Worm (Caenorhabditis elegans): Measurements from ENCODE around the gene bus-12.

Gene bus-12

DNA sequence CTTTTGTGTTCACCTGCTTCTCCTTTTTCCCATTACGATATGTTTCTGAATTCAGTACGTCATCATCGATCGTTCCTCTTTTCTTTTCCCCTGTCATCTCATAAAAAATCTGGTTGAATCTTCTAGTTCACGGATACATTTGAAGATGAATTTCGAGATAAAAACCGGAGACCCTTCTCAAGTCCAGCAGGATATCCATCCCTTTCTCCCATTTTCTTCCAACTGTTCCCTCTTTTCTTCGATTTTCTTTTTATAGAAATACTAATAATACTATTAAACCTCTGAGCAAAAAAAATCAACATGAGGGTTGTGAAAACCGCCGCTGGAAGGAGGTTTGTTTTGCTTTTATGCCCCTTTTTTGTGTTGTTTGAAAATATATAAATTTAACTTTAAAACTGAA, at the start of gene bus-12:
TSS of gene bus-12 (plus strand) at position 301 of the 400 bp plus-strand sequence.
- TF ChIP-seq lin-32 (GFP tag; optimal IDR thresholded peaks at IDR 0.05) (no peak), unc-62 (GFP tag; optimal IDR thresholded peaks at IDR 0.05) (no peak), nhr-237 (tag; optimal IDR thresholded peaks at IDR 0.05) (no peak), zip-8 (tag; optimal IDR thresholded peaks at IDR 0.05) (no peak)

DNA sequence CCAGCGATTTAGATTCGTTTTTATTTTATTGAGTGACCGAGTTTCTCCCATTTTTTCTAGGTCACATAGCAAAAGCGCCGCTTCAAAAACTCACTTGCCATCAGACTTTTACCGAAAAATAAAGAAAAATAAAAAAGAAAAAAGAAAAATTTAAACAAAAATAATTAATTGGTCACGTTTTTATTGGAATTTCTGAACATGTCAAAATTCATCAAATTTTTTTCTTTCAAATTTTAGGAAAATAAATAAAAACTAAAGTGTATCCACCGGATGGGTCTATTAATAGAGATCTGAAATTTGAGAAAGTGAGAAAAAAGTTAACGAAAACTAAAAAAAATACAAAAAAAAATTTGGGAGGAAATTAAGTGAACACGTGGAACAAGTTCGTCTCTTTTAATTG, 46.4 kb upstream of the bus-12 start, which contains the start of gene C48D1.9:
TSS of gene C48D1.9 (minus strand) at position 101 of the 400 bp plus-strand sequence.
- TF ChIP-seq sem-2 (GFP tag; optimal IDR thresholded peaks at IDR 0.05) (no peak), lin-32 (GFP tag; optimal IDR thresholded peaks at IDR 0.05) (no peak)

- TF ChIP-seq unc-62 (GFP tag; optimal IDR thresholded peaks at IDR 0.05) (no peak), tbx-8 (GFP tag; optimal IDR thresholded peaks at IDR 0.05) (no peak)
Observed at ce11 chrIV:13214466-13214865, 41.5 kb upstream of the bus-12 start, which contains the start of gene cho-1. Gene cho-1, minus strand, starts transcription at chrIV:13214566.

DNA sequence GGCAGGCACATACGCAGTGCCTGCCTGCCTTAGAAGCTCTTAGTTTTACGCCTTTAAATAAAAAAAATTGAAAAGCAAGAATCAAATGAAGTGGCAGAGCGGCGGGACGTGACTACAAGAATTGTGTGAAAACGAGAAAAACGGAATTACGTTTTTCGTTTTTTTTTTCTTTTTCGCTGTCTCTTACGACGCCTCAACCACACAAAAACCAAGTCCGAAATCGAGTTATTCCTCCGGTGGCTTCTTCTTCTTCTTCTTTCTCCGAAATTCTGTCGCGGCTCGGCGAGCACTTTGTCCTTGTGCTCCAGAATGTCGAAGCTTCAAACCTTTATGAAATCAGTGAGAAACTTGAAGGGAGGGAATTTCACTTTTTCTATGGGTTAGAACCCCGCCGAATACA, 35.4 kb upstream of the bus-12 start:
- no peak for TF ChIP-seq pha-4 (tag; optimal IDR thresholded peaks at IDR 0.05)
- TF ChIP-seq lin-32 (GFP tag; optimal IDR thresholded peaks at IDR 0.05): no peak
- peak; percentile 64 for TF ChIP-seq ces-1 (GFP tag; optimal IDR thresholded peaks at IDR 0.05)

ce11 chrIV:13221657-13222056, 34.3 kb upstream of the bus-12 start, which contains the start of gene C48D1.5:
Gene C48D1.5, plus strand, starts transcription at chrIV:13221957.
- TF ChIP-seq hlh-1 (tag; optimal IDR thresholded peaks at IDR 0.05) (no peak), unc-62 (GFP tag; optimal IDR thresholded peaks at IDR 0.05) (no peak), lsy-2 (tag; optimal IDR thresholded peaks at IDR 0.05) (no peak)

DNA sequence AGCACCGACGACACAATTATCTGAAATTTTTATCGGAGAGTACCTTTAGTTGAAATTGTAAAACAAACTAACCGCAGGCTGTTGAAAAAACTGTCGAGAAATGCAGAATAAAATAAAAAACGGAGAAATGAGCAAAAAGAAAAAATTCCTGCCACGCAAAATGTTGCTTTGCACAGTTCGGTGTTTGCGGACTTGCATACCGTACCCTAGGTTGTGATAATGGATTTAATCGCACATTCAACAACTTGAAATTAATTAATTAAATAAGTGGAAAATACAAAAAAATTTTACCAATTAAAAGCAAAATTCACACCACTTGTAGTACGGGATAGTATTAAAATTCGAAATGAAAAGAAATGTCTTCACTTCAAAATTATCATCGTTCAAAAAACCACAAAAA, 24.6 kb upstream of the bus-12 start:
- TF ChIP-seq lin-32 (GFP tag; optimal IDR thresholded peaks at IDR 0.05) (no peak), hlh-1 (tag; optimal IDR thresholded peaks at IDR 0.05) (no peak), pha-4 (tag; optimal IDR thresholded peaks at IDR 0.05) (no peak), mep-1 (tag; optimal IDR thresholded peaks at IDR 0.05) (peak; percentile 28), lsy-2 (tag; optimal IDR thresholded peaks at IDR 0.05) (peak; percentile 96), ces-1 (GFP tag; optimal IDR thresholded peaks at IDR 0.05) (peak; percentile 85)

- TF ChIP-seq ces-1 (GFP tag; optimal IDR thresholded peaks at IDR 0.05) (no peak), drap-1 (GFP tag; optimal IDR thresholded peaks at IDR 0.05) (no peak), blmp-1 (tag; optimal IDR thresholded peaks at IDR 0.05) (no peak), ceh-83 (GFP tag; optimal IDR thresholded peaks at IDR 0.05) (no peak), hlh-1 (tag; optimal IDR thresholded peaks at IDR 0.05) (no peak), unc-39 (tag; optimal IDR thresholded peaks at IDR 0.05) (no peak), unc-120 (tag; optimal IDR thresholded peaks at IDR 0.05; ENCODE audit: poor library complexity, severe bottlenecking) (no peak), nhr-12 (tag; optimal IDR thresholded peaks at IDR 0.05) (no peak), mep-1 (tag; optimal IDR thresholded peaks at IDR 0.05) (no peak)
Observed at ce11 chrIV:13236485-13236884, 19.5 kb upstream of the bus-12 start, which contains the start of gene pwp-1. Gene pwp-1, minus strand, starts transcription at chrIV:13236585.

ce11 chrIV:13238943-13239861, 16.8 kb upstream of the bus-12 start, which contains the start of gene tag-115:
Gene tag-115, minus strand, starts transcription at chrIV:13239414.
- TF ChIP-seq ceh-83 (GFP tag; optimal IDR thresholded peaks at IDR 0.05) (peak; percentile 7), blmp-1 (tag; optimal IDR thresholded peaks at IDR 0.05) (no peak)

ce11 chrIV:13240078-13240841, 15.7 kb upstream of the bus-12 start, which contains the start of gene rpl-12:
Gene rpl-12, minus strand, starts transcription at chrIV:13240651.
- no peak for TF ChIP-seq elt-1 (tag; optimal IDR thresholded peaks at IDR 0.05; ENCODE audit: borderline replicate concordance, insufficient read depth)
- no peak for TF ChIP-seq nhr-2 (tag; optimal IDR thresholded peaks at IDR 0.05)
- TF ChIP-seq pha-4 (tag; optimal IDR thresholded peaks at IDR 0.05): peak; percentile 99
- peak; percentile 97 for TF ChIP-seq nhr-237 (tag; optimal IDR thresholded peaks at IDR 0.05)
- peak; percentile 75 for TF ChIP-seq nhr-12 (tag; optimal IDR thresholded peaks at IDR 0.05)
- TF ChIP-seq sptf-1 (tag; optimal IDR thresholded peaks at IDR 0.05): peak; percentile 89
- TF ChIP-seq nhr-28 (tag; optimal IDR thresholded peaks at IDR 0.05): no peak
- peak; percentile 67 for TF ChIP-seq ceh-43 (GFP tag; optimal IDR thresholded peaks at IDR 0.05)
- no peak for TF ChIP-seq nhr-76 (tag; optimal IDR thresholded peaks at IDR 0.05)
- peak; percentile 75 for TF ChIP-seq unc-120 (tag; optimal IDR thresholded peaks at IDR 0.05; ENCODE audit: poor library complexity, severe bottlenecking)
- TF ChIP-seq mls-2 (tag; optimal IDR thresholded peaks at IDR 0.05): peak; percentile 75
- TF ChIP-seq mab-5 (tag; optimal IDR thresholded peaks at IDR 0.05): peak; percentile 83
- TF ChIP-seq mep-1 (tag; optimal IDR thresholded peaks at IDR 0.05): peak; percentile 99
- TF ChIP-seq zip-8 (tag; optimal IDR thresholded peaks at IDR 0.05): peak; percentile 54
- peak; percentile 71 for TF ChIP-seq hlh-1 (tag; optimal IDR thresholded peaks at IDR 0.05)
- peak; percentile 52 for TF ChIP-seq blmp-1 (tag; optimal IDR thresholded peaks at IDR 0.05)
- TF ChIP-seq unc-62 (GFP tag; optimal IDR thresholded peaks at IDR 0.05): peak; percentile 94
- peak; percentile 67 for TF ChIP-seq ceh-83 (GFP tag; optimal IDR thresholded peaks at IDR 0.05)
- peak; percentile 75 for TF ChIP-seq unc-39 (tag; optimal IDR thresholded peaks at IDR 0.05)
- peak; percentile 92 for TF ChIP-seq lsy-2 (tag; optimal IDR thresholded peaks at IDR 0.05)
- peak; percentile 23 for TF ChIP-seq ham-2 (GFP tag; optimal IDR thresholded peaks at IDR 0.05)
- TF ChIP-seq ceh-39 (tag; optimal IDR thresholded peaks at IDR 0.05): peak; percentile 94

Data from whole organism, mixed stage, embryonic.